Fruit fly (Drosophila melanogaster) whole organism, embryonic: ENCODE measurements around the gene CG14835.
A peak's percentile ranks its signal among the peaks of the same experiment; 100 is the strongest.

Experiments
- Atf-2 ChIP-seq: fragments of 200-800 bp; sonication (Bioruptor generic); optimal IDR thresholded peaks from 2 replicates; lab custom pipeline; 2016; ENCODE audit warnings: missing biosample characterization, missing genetic modification characterization
- Bgb ChIP-seq: fragments of 200-800 bp; sonication (Bioruptor generic); IDR thresholded peaks from 2 replicates; pipeline ENCODE4 v1.3.6; 2022; ENCODE audit warnings: missing biosample characterization, missing genetic modification characterization; ENCODE audit not compliant: partially characterized antibody
- CG14050 ChIP-seq: fragments of 200-800 bp; sonication (Bioruptor generic); IDR thresholded peaks from 3 replicates; pipeline ENCODE4 v1.3.6; 2022; ENCODE audit warnings: missing biosample characterization, missing genetic modification characterization
- CG1529 ChIP-seq: fragments of 200-800 bp; sonication (Bioruptor generic); optimal IDR thresholded peaks from 3 replicates; lab custom pipeline; 2018; ENCODE audit warnings: missing biosample characterization, missing genetic modification characterization
- CG15479 ChIP-seq: fragments of 200-800 bp; sonication (Bioruptor generic); optimal IDR thresholded peaks from 3 replicates; lab custom pipeline; 2019; ENCODE audit warnings: missing biosample characterization, mild to moderate bottlenecking, missing genetic modification characterization, moderate library complexity
- CG15514 ChIP-seq: fragments of 200-800 bp; sonication (Bioruptor generic); optimal IDR thresholded peaks from 3 replicates; lab custom pipeline; 2017; ENCODE audit warnings: missing biosample characterization, missing genetic modification characterization, mild to moderate bottlenecking, moderate library complexity, missing genetic modification reagents
- CG18011 ChIP-seq: fragments of 200-800 bp; sonication (Bioruptor generic); optimal IDR thresholded peaks from 2 replicates; lab custom pipeline; 2017; ENCODE audit warnings: missing biosample characterization, missing genetic modification characterization, mild to moderate bottlenecking, moderate library complexity, missing genotype
- CG2116 ChIP-seq: fragments of 200-800 bp; sonication (Bioruptor generic); optimal IDR thresholded peaks from 3 replicates; lab custom pipeline; 2018; ENCODE audit warnings: missing biosample characterization, mild to moderate bottlenecking, missing genetic modification characterization
- CG2202 ChIP-seq: fragments of 200-800 bp; sonication (Bioruptor generic); optimal IDR thresholded peaks from 2 replicates; lab custom pipeline; 2018; ENCODE audit warnings: missing biosample characterization, mild to moderate bottlenecking, missing genetic modification characterization
- CG4730 ChIP-seq: fragments of 200-800 bp; sonication (Bioruptor generic); IDR thresholded peaks from 2 replicates; pipeline ENCODE4 v1.3.6; 2022; ENCODE audit warnings: missing biosample characterization, missing genetic modification characterization
- CG6765 ChIP-seq: fragments of 200-800 bp; sonication (Bioruptor generic); optimal IDR thresholded peaks from 3 replicates; lab custom pipeline; 2017; ENCODE audit warnings: missing biosample characterization, mild to moderate bottlenecking, missing genetic modification characterization
- CG6813 ChIP-seq: fragments of 200-800 bp; sonication (Bioruptor generic); optimal IDR thresholded peaks from 2 replicates; lab custom pipeline; 2017; ENCODE audit warnings: missing biosample characterization, missing genetic modification characterization, mild to moderate bottlenecking, moderate library complexity, missing genetic modification reagents
- CG7372 ChIP-seq: fragments of 200-800 bp; sonication (Bioruptor generic); IDR thresholded peaks from 2 replicates; pipeline ENCODE4 v1.3.6; 2022; ENCODE audit warnings: missing biosample characterization, missing genetic modification characterization
- CG8281 ChIP-seq: fragments of 200-800 bp; sonication (Bioruptor generic); optimal IDR thresholded peaks from 2 replicates; lab custom pipeline; 2018; ENCODE audit warnings: missing biosample characterization, mild to moderate bottlenecking, missing genetic modification characterization, moderate library complexity
- CG8478 ChIP-seq: fragments of >200 bp; optimal IDR thresholded peaks from 2 replicates; lab custom pipeline; 2018
- CG9215 ChIP-seq: fragments of 200-800 bp; sonication (Bioruptor generic); IDR thresholded peaks from 2 replicates; pipeline ENCODE4 v1.3.6; 2022; ENCODE audit warnings: missing biosample characterization, missing genetic modification characterization
- CG9797 ChIP-seq: fragments of 200-800 bp; sonication (Bioruptor generic); optimal IDR thresholded peaks from 3 replicates; lab custom pipeline; 2018; ENCODE audit warnings: missing biosample characterization, mild to moderate bottlenecking, missing genetic modification characterization
- CG9817 ChIP-seq: fragments of 200-800 bp; sonication (Bioruptor generic); optimal IDR thresholded peaks from 2 replicates; lab custom pipeline; 2018; ENCODE audit warnings: missing biosample characterization, mild to moderate bottlenecking, missing genetic modification characterization, moderate library complexity
- CoRest ChIP-seq: fragments of 200-800 bp; sonication (Bioruptor generic); optimal IDR thresholded peaks from 3 replicates; lab custom pipeline; 2018; ENCODE audit warnings: missing biosample characterization, mild to moderate bottlenecking, missing genetic modification characterization, moderate library complexity
- Eip74EF ChIP-seq, 2 experiments: fragments of 200-800 bp in 1 of 2; fragments of >200 bp in 1 of 2; sonication (Bioruptor generic) in 1 of 2; optimal IDR thresholded peaks; 2 replicates each; lab custom pipeline; 2017 to 2019; ENCODE audit warnings: missing biosample characterization in 2 of 2, missing genetic modification characterization in 2 of 2, mild to moderate bottlenecking in 1 of 2, moderate library complexity in 1 of 2
- Ets65A ChIP-seq: fragments of 200-800 bp; sonication (Bioruptor generic); peaks from one replicate; lab custom pipeline; 2016; ENCODE audit warnings: missing biosample characterization, missing genetic modification characterization
- Ets97D ChIP-seq: fragments of 200-800 bp; sonication (Bioruptor generic); optimal IDR thresholded peaks from 3 replicates; lab custom pipeline; 2016; ENCODE audit warnings: missing biosample characterization, missing genetic modification characterization
- Fer2 ChIP-seq: fragments of 200-800 bp; sonication (Bioruptor generic); optimal IDR thresholded peaks from 2 replicates; lab custom pipeline; 2018; ENCODE audit warnings: missing biosample characterization, mild to moderate bottlenecking, missing genetic modification characterization, moderate library complexity
- Gsc ChIP-seq: fragments of 200-800 bp; sonication (Bioruptor generic); IDR thresholded peaks from 2 replicates; pipeline ENCODE4 v1.3.6; 2022; ENCODE audit warnings: missing biosample characterization, missing genetic modification characterization
- Lim3 ChIP-seq: fragments of 200-800 bp; sonication (Bioruptor generic); IDR thresholded peaks from 2 replicates; pipeline ENCODE4 v1.3.6; 2022; ENCODE audit warnings: missing biosample characterization, missing genetic modification characterization
- NK7.1 ChIP-seq: fragments of 200-800 bp; sonication (Bioruptor generic); optimal IDR thresholded peaks from 3 replicates; lab custom pipeline; 2016; ENCODE audit warnings: missing biosample characterization, missing genetic modification characterization
- Pdp1 ChIP-seq, 2 experiments: fragments of 200-800 bp; sonication (Bioruptor generic); optimal IDR thresholded peaks; 3 replicates each; lab custom pipeline; 2016; ENCODE audit warnings: missing biosample characterization in 2 of 2, missing genetic modification characterization in 2 of 2, mild to moderate bottlenecking in 1 of 2, moderate library complexity in 1 of 2
- Poxn ChIP-seq: fragments of 200-800 bp; sonication (Bioruptor generic); IDR thresholded peaks from 2 replicates; pipeline ENCODE4 v1.3.6; 2022; ENCODE audit warnings: missing biosample characterization, missing genetic modification characterization
- TFAM ChIP-seq: fragments of 200-800 bp; sonication (Bioruptor generic); optimal IDR thresholded peaks from 2 replicates; lab custom pipeline; 2017; ENCODE audit warnings: missing biosample characterization, missing genetic modification characterization, inconsistent platforms
- ap ChIP-seq: fragments of 200-800 bp; sonication (Bioruptor generic); IDR thresholded peaks from 2 replicates; pipeline ENCODE4 v1.3.6; 2022; ENCODE audit warnings: missing biosample characterization, missing genetic modification characterization
- bab2 ChIP-seq: fragments of 200-800 bp; sonication (Bioruptor generic); optimal IDR thresholded peaks from 2 replicates; lab custom pipeline; 2016; ENCODE audit warnings: missing biosample characterization, missing genetic modification characterization
- bcd ChIP-seq: fragments of 200-800 bp; sonication (Bioruptor generic); optimal IDR thresholded peaks from 2 replicates; lab custom pipeline; 2017; ENCODE audit warnings: missing biosample characterization, mild to moderate bottlenecking, missing genetic modification characterization
- bsh ChIP-seq, 2 experiments: fragments of 200-800 bp; sonication (Bioruptor generic); optimal IDR thresholded peaks; 2 replicates each; lab custom pipeline; 2017 to 2018; ENCODE audit warnings: mild to moderate bottlenecking in 2 of 2, missing biosample characterization in 2 of 2, missing genetic modification characterization in 2 of 2, moderate library complexity in 1 of 2
- eyg ChIP-seq: fragments of 200-800 bp; sonication (Bioruptor generic); optimal IDR thresholded peaks from 3 replicates; lab custom pipeline; 2016; ENCODE audit warnings: missing biosample characterization, missing genetic modification characterization
- fu2 ChIP-seq: fragments of 200-800 bp; sonication (Bioruptor generic); optimal IDR thresholded peaks from 2 replicates; lab custom pipeline; 2016; ENCODE audit warnings: missing biosample characterization, missing genetic modification characterization
- insv ChIP-seq, 2 experiments: fragments of 200-800 bp; sonication (Bioruptor generic); optimal IDR thresholded peaks; 3 replicates each; lab custom pipeline; 2016 to 2018; ENCODE audit warnings: missing biosample characterization in 2 of 2, missing genetic modification characterization in 2 of 2
- knrl ChIP-seq: fragments of 200-800 bp; sonication (Bioruptor generic); IDR thresholded peaks from 3 replicates; pipeline ENCODE4 v1.3.6; 2022; ENCODE audit warnings: missing biosample characterization, missing genetic modification characterization; ENCODE audit not compliant: partially characterized antibody
- onecut ChIP-seq: fragments of 200-800 bp; sonication (Bioruptor generic); IDR thresholded peaks from 2 replicates; pipeline ENCODE4 v1.3.6; 2022; ENCODE audit warnings: missing biosample characterization, missing genetic modification characterization
- pan ChIP-seq, 4 experiments: fragments of >200 bp in 3 of 4; fragments of 200-800 bp in 1 of 4; sonication (Bioruptor generic) in 1 of 4; optimal IDR thresholded peaks in 3 of 4; IDR thresholded peaks in 1 of 4; 2 replicates each; pipeline versions ENCODE4 v1.3.6 to Lab custom; 2017 to 2022; ENCODE audit warnings: missing biosample characterization in 2 of 4, missing genetic modification characterization in 2 of 4, mixed read lengths in 1 of 4
- pum ChIP-seq: fragments of 200-800 bp; sonication (Bioruptor generic); optimal IDR thresholded peaks from 2 replicates; lab custom pipeline; 2016; ENCODE audit warnings: missing biosample characterization, missing genetic modification characterization
- repo ChIP-seq: fragments of 200-800 bp; sonication (Bioruptor generic); optimal IDR thresholded peaks from 2 replicates; lab custom pipeline; 2016; ENCODE audit warnings: missing biosample characterization, missing genetic modification characterization
- row ChIP-seq: fragments of 200-800 bp; sonication (Bioruptor generic); IDR thresholded peaks from 3 replicates; pipeline ENCODE4 v1.3.6; 2022; ENCODE audit warnings: missing biosample characterization, missing genetic modification characterization
- sisA ChIP-seq: fragments of 200-800 bp; sonication (Bioruptor generic); IDR thresholded peaks from 2 replicates; pipeline ENCODE4 v1.3.6; 2022; ENCODE audit warnings: missing biosample characterization, missing genetic modification characterization
- sob ChIP-seq: fragments of 200-800 bp; sonication (Bioruptor generic); IDR thresholded peaks from 2 replicates; pipeline ENCODE4 v1.3.6; 2022; ENCODE audit warnings: missing biosample characterization, missing genetic modification characterization
- tgo ChIP-seq: fragments of 200-800 bp; sonication (Bioruptor generic); IDR thresholded peaks from 3 replicates; pipeline ENCODE4 v1.3.6; 2022; ENCODE audit warnings: missing biosample characterization, missing genetic modification characterization
- wdn ChIP-seq: fragments of 200-800 bp; sonication (Bioruptor generic); IDR thresholded peaks from 2 replicates; pipeline ENCODE4 v1.3.6; 2022; ENCODE audit warnings: missing biosample characterization, missing genetic modification characterization
- wek ChIP-seq: fragments of 200-800 bp; sonication (Bioruptor generic); optimal IDR thresholded peaks from 3 replicates; lab custom pipeline; 2018; ENCODE audit warnings: missing biosample characterization, mild to moderate bottlenecking, missing genetic modification characterization, moderate library complexity
- wor ChIP-seq: fragments of 200-800 bp; sonication (Bioruptor generic); IDR thresholded peaks from 2 replicates; pipeline ENCODE4 v1.3.6; 2022; ENCODE audit warnings: missing biosample characterization, missing genetic modification characterization

The CG14835 gene

DNA sequence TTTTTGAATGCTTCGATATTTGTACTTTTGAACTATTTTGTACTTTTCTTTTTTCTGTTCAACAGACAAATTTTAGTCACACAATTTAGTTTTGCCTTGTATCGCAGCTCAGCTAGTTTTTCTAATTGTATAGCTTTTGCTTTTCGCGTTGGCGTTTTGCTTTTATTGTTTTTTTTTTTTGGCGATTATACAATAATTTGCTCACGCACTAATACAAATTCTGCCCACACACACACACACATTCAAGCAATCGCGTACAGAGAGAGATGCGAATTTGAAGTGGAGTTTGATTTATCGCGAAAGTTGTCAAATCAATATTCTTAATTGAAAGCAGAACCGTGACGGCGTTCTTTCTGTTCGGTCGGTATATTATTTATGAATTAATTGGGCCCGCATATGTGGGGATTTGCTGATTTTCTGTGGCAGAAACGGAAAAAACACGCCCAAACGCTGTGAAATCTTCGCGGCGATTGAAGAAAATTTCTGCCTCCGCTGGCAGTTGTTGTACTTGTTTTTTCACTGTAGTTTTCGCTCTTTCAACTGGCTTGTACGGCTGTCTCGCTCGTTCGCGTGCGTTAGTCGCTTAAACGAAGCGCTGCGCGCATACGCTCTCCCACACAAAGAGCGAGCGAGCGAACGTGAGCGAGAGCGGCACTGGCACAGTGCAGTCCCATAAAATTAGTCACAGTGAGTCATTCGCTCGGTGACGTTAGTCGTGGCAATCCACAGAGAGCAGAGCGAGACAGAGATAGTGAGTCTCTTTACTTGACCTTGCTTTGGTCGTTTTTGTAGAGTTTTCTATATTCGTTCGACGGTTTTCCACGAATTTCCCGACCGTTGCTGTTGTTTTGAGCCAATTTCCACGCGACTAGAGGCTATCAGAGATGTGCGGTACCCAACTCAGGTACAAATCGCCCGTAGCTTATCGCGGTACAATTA lies 2.3 kb downstream of the CG14835 start, which contains the start of gene Rac2 (continued):
- TF ChIP-seq Bgb (GFP tag; lab: Robert Waterston, UW), result peak; percentile 36; the same call in 1 of the 2 replicates
- TF ChIP-seq bcd, result no peak
- peak; percentile 14 to 24 for TF ChIP-seq bsh (GFP tag; optimal IDR thresholded peaks at IDR 0.05; lab: Kevin White, UChicago)
- TF ChIP-seq CG15479 (GFP tag; lab: Kevin White, UChicago), result peak; percentile 34
- TF ChIP-seq TFAM, result no peak
- no peak for TF ChIP-seq CG6813 (GFP tag; lab: Kevin White, UChicago)
- TF ChIP-seq repo (GFP tag; lab: Kevin White, UChicago), result no peak
- TF ChIP-seq Pdp1 (GFP tag; optimal IDR thresholded peaks at IDR 0.05; lab: Kevin White, UChicago), result peak in 1 of 2 experiments; percentile 96
- TF ChIP-seq CG18011 (GFP tag; lab: Kevin White, UChicago), result no peak
- no peak for TF ChIP-seq CG9817
- no peak for TF ChIP-seq pum
- TF ChIP-seq tgo (GFP tag; lab: Robert Waterston, UW), result no peak
- TF ChIP-seq pan (optimal IDR thresholded peaks at IDR 0.05; lab: Kevin White, UChicago), result no peak
- TF ChIP-seq pan (GFP tag; optimal IDR thresholded peaks at IDR 0.05 in 1 of 2, IDR thresholded peaks at IDR 0.05 in 1 of 2), result peak in 1 of 2 experiments; percentile 16
- no peak for TF ChIP-seq CG9797 (GFP tag; lab: Kevin White, UChicago)
- no peak for TF ChIP-seq Gsc
- TF ChIP-seq CoRest (tag; lab: Kevin White, UChicago), result peak; percentile 22
- no peak for TF ChIP-seq fu2
- no peak for TF ChIP-seq Atf-2 (GFP tag; lab: Kevin White, UChicago)
- TF ChIP-seq CG15514, result peak; percentile 42
- TF ChIP-seq wdn, result peak; percentile 57; the same call in 1 of the 2 replicates
- no peak for TF ChIP-seq CG8281 (tag; lab: Kevin White, UChicago)
- TF ChIP-seq wek (GFP tag; lab: Kevin White, UChicago), result no peak
- no peak for TF ChIP-seq CG6765 (GFP tag; lab: Kevin White, UChicago)
- no peak for TF ChIP-seq CG4730 (GFP tag; lab: Robert Waterston, UW)
- TF ChIP-seq CG8478 (lab: Kevin White, UChicago), result peak; percentile 91
- peak; percentile 13; the same call in 1 of the 3 replicates for TF ChIP-seq knrl (GFP tag; lab: Robert Waterston, UW)
- TF ChIP-seq Eip74EF (GFP tag; optimal IDR thresholded peaks at IDR 0.05; lab: Kevin White, UChicago), result peak in 1 of 2 experiments; percentile 23
- 0 out of 2 replicates have a peak, but pooled peaks have one; percentile 24 for TF ChIP-seq ap (GFP tag; lab: Robert Waterston, UW)
- TF ChIP-seq row (GFP tag; lab: Robert Waterston, UW), result peak; percentile 67
- TF ChIP-seq eyg (GFP tag; lab: Kevin White, UChicago), result no peak
- no peak for TF ChIP-seq CG1529 (GFP tag; lab: Kevin White, UChicago)
- TF ChIP-seq CG9215 (GFP tag; lab: Robert Waterston, UW), result no peak
- no peak for TF ChIP-seq CG2116 (GFP tag; lab: Kevin White, UChicago)
- no peak for TF ChIP-seq Lim3 (GFP tag; lab: Robert Waterston, UW)
- TF ChIP-seq wor, result no peak
- TF ChIP-seq Ets65A (GFP tag; lab: Kevin White, UChicago), result no peak
- TF ChIP-seq bab2 (GFP tag; lab: Kevin White, UChicago), result no peak
- TF ChIP-seq CG14050 (GFP tag; lab: Robert Waterston, UW), result no peak
- no peak for TF ChIP-seq NK7.1 (GFP tag; lab: Kevin White, UChicago)
- no peak for TF ChIP-seq sisA (GFP tag; lab: Robert Waterston, UW)
- peak; percentile 45; the same call in 1 of the 2 replicates for TF ChIP-seq sob (GFP tag; lab: Robert Waterston, UW)
- TF ChIP-seq CG7372 (GFP tag; lab: Robert Waterston, UW), result no peak
- no peak for TF ChIP-seq onecut (GFP tag; lab: Robert Waterston, UW)
- no peak for TF ChIP-seq Poxn
- TF ChIP-seq insv (GFP tag; optimal IDR thresholded peaks at IDR 0.05; lab: Kevin White, UChicago), result no peak
- TF ChIP-seq Fer2 (tag; lab: Kevin White, UChicago), result no peak
- TF ChIP-seq Ets97D (GFP tag; lab: Kevin White, UChicago), result no peak
- TF ChIP-seq CG2202 (tag; lab: Kevin White, UChicago), result peak; percentile 20
